Worm (Caenorhabditis elegans) whole organism, young adult: ENCODE data around the gene C53A5.9.

Experiments used
- B0035.1 ChIP-seq: sonication (generic microtip); optimal IDR thresholded peaks from 2 replicates; lab custom pipeline; 2016; ENCODE audit warnings: missing genetic modification characterization, mild to moderate bottlenecking, missing compliant biosample characterization, missing genotype, missing genetic modification reagents
- F37B4.10 ChIP-seq: fragments of 200-800 bp; sonication (Bioruptor generic); IDR thresholded peaks from 2 replicates; pipeline ENCODE4 v1.3.6; 2022; ENCODE audit warnings: missing genetic modification characterization, missing compliant biosample characterization
- F57C9.4 ChIP-seq: sonication (generic microtip); optimal IDR thresholded peaks from 2 replicates; lab custom pipeline; 2017; ENCODE audit warnings: mild to moderate bottlenecking, missing genetic modification characterization, missing compliant biosample characterization
- K11D2.4 ChIP-seq: fragments of 200-800 bp; sonication (Bioruptor generic); IDR thresholded peaks from 2 replicates; pipeline ENCODE4 v1.3.6; 2022; ENCODE audit warnings: missing genetic modification reagents, missing genetic modification characterization, missing compliant biosample characterization
- Y56A3A.18 ChIP-seq: fragments of 200-800 bp; sonication (Bioruptor generic); IDR thresholded peaks from 2 replicates; pipeline ENCODE4 v1.3.6; 2022; ENCODE audit warnings: missing genetic modification reagents, missing genetic modification characterization, missing compliant biosample characterization
- Y95B8A.8 ChIP-seq: fragments of 200-800 bp; sonication (Bioruptor generic); IDR thresholded peaks from 2 replicates; pipeline ENCODE4 v1.3.6; 2022; ENCODE audit warnings: missing genetic modification reagents, missing genetic modification characterization, missing compliant biosample characterization
- ama-1 ChIP-seq, 3 experiments: fragments of 150-350 bp in 1 of 3; sonication (generic microtip) in 2 of 3; optimal IDR thresholded peaks; 2 replicates each; lab custom pipeline; 2014 to 2018; ENCODE audit warnings: missing biosample characterization in 2 of 3, missing genetic modification characterization in 2 of 3, missing genetic modification reagents in 2 of 3
- attf-3 ChIP-seq: fragments of 200-800 bp; sonication (Bioruptor generic); conservative IDR thresholded peaks from 2 replicates; pipeline ENCODE4 v1.3.6; 2022; ENCODE audit warnings: missing genetic modification reagents, missing genetic modification characterization, missing compliant biosample characterization
- cebp-1 ChIP-seq, 2 experiments: fragments of 200-800 bp in 1 of 2; sonication (Bioruptor generic) in 1 of 2; sonication (generic microtip) in 1 of 2; IDR thresholded peaks in 1 of 2; optimal IDR thresholded peaks in 1 of 2; 2 replicates each; pipeline versions ENCODE4 v1.3.6 to Lab custom; 2017 to 2022; ENCODE audit warnings: missing compliant biosample characterization in 2 of 2, missing genetic modification characterization in 2 of 2, mild to moderate bottlenecking in 1 of 2, missing genetic modification reagents in 1 of 2, moderate library complexity in 1 of 2
- ceh-27 ChIP-seq: fragments of 200-800 bp; sonication (Bioruptor generic); optimal IDR thresholded peaks from 2 replicates; lab custom pipeline; 2018; ENCODE audit warnings: mild to moderate bottlenecking, missing genetic modification characterization, moderate library complexity, missing compliant biosample characterization
- chd-7 ChIP-seq: sonication (generic microtip); optimal IDR thresholded peaks from 2 replicates; lab custom pipeline; 2016; ENCODE audit warnings: mild to moderate bottlenecking, missing genetic modification characterization, moderate library complexity, missing compliant biosample characterization
- efl-1 ChIP-seq: fragments of 150-350 bp; optimal IDR thresholded peaks from 2 replicates; lab custom pipeline; 2014; ENCODE audit warnings: missing biosample characterization, missing genetic modification reagents, missing genetic modification characterization
- ets-4 ChIP-seq: fragments of 200-800 bp; sonication (Bioruptor generic); optimal IDR thresholded peaks from 2 replicates; lab custom pipeline; 2018; ENCODE audit warnings: mild to moderate bottlenecking, missing genetic modification characterization, missing compliant biosample characterization
- him-1 ChIP-seq: sonication (generic microtip); optimal IDR thresholded peaks from 2 replicates; lab custom pipeline; 2016; ENCODE audit warnings: missing genotype, missing genetic modification reagents, missing genetic modification characterization, missing compliant biosample characterization
- lin-40 ChIP-seq: sonication (generic microtip); optimal IDR thresholded peaks from 2 replicates; lab custom pipeline; 2016; ENCODE audit warnings: missing genetic modification characterization, mild to moderate bottlenecking, missing compliant biosample characterization, missing genotype, missing genetic modification reagents
- lsy-27 ChIP-seq: sonication (generic microtip); optimal IDR thresholded peaks from 2 replicates; lab custom pipeline; 2017; ENCODE audit warnings: missing genetic modification characterization, mild to moderate bottlenecking, missing compliant biosample characterization, antibody characterized with exemption, missing genotype, borderline replicate concordance; ENCODE audit not compliant: insufficient read depth
- madf-6 ChIP-seq: fragments of 200-800 bp; sonication (Bioruptor generic); IDR thresholded peaks from 2 replicates; pipeline ENCODE4 v1.3.6; 2022; ENCODE audit warnings: missing genetic modification reagents, missing genetic modification characterization, missing compliant biosample characterization
- nfya-1 ChIP-seq: sonication (generic microtip); optimal IDR thresholded peaks from 2 replicates; lab custom pipeline; 2017; ENCODE audit warnings: antibody characterized with exemption, missing compliant biosample characterization, missing genetic modification characterization, borderline replicate concordance; ENCODE audit not compliant: insufficient read depth
- nhr-27 ChIP-seq: fragments of 200-800 bp; sonication (Bioruptor generic); optimal IDR thresholded peaks from 2 replicates; lab custom pipeline; 2018; ENCODE audit warnings: mild to moderate bottlenecking, missing genetic modification characterization, moderate library complexity, missing compliant biosample characterization
- repo-1 ChIP-seq: sonication (generic microtip); optimal IDR thresholded peaks from 2 replicates; lab custom pipeline; 2017; ENCODE audit warnings: mild to moderate bottlenecking, missing genetic modification characterization, missing compliant biosample characterization
- rpc-1 ChIP-seq, 2 experiments: fragments of 150-350 bp in 1 of 2; sonication (generic microtip) in 1 of 2; optimal IDR thresholded peaks; 2 replicates each; lab custom pipeline; 2014 to 2018; ENCODE audit warnings: missing biosample characterization in 1 of 2, missing genetic modification characterization in 1 of 2, missing genetic modification reagents in 1 of 2, missing genotype in 1 of 2
- snpc-1.3 ChIP-seq: sonication (generic microtip); optimal IDR thresholded peaks from 2 replicates; lab custom pipeline; 2017; ENCODE audit warnings: missing genetic modification characterization, mild to moderate bottlenecking, missing compliant biosample characterization, antibody characterized with exemption, moderate library complexity, missing genotype, missing genetic modification reagents; ENCODE audit not compliant: insufficient read depth
- tbp1 ChIP-seq: fragments of 200-800 bp; sonication (Bioruptor generic); optimal IDR thresholded peaks from 2 replicates; lab custom pipeline; 2018; ENCODE audit warnings: mild to moderate bottlenecking, missing genetic modification characterization, missing compliant biosample characterization
- tbx-9 ChIP-seq: sonication (generic microtip); optimal IDR thresholded peaks from 2 replicates; lab custom pipeline; 2016; ENCODE audit warnings: borderline replicate concordance, missing genetic modification characterization, inconsistent platforms, missing compliant biosample characterization
- unc-130 ChIP-seq: sonication (generic microtip); optimal IDR thresholded peaks from 2 replicates; lab custom pipeline; 2016; ENCODE audit warnings: missing genetic modification reagents, missing genetic modification characterization, missing compliant biosample characterization
- unc-62 ChIP-seq: fragments of 150-350 bp; optimal IDR thresholded peaks from 2 replicates; lab custom pipeline; 2014; ENCODE audit warnings: missing biosample characterization, missing genetic modification reagents, missing genetic modification characterization
- ztf-18 ChIP-seq: sonication (generic microtip); optimal IDR thresholded peaks from 2 replicates; lab custom pipeline; 2016; ENCODE audit warnings: missing genotype, mild to moderate bottlenecking, missing genetic modification characterization, missing compliant biosample characterization
- ztf-22 ChIP-seq: fragments of 200-800 bp; sonication (Bioruptor generic); optimal IDR thresholded peaks from 2 replicates; lab custom pipeline; 2018; ENCODE audit warnings: mild to moderate bottlenecking, missing genetic modification characterization, moderate library complexity, missing compliant biosample characterization
- ztf-25 ChIP-seq: fragments of 200-800 bp; sonication (Bioruptor generic); IDR thresholded peaks from 2 replicates; pipeline ENCODE4 v1.3.6; 2022; ENCODE audit warnings: missing genetic modification reagents, missing genetic modification characterization, missing compliant biosample characterization
- ztf-26 ChIP-seq: sonication (generic microtip); optimal IDR thresholded peaks from 2 replicates; lab custom pipeline; 2017; ENCODE audit warnings: missing genetic modification characterization, missing compliant biosample characterization
- ztf-28 ChIP-seq: fragments of 200-800 bp; sonication (Bioruptor generic); IDR thresholded peaks from 2 replicates; pipeline ENCODE4 v1.3.6; 2022; ENCODE audit warnings: missing genetic modification reagents, missing genetic modification characterization, missing compliant biosample characterization
- ztf-3 ChIP-seq: fragments of 200-800 bp; sonication (Bioruptor generic); optimal IDR thresholded peaks from 2 replicates; lab custom pipeline; 2018; ENCODE audit warnings: mild to moderate bottlenecking, missing genetic modification characterization, missing compliant biosample characterization

The C53A5.9 gene

ce11 chrV:14523788-14524582 is 34.7 kb downstream of the C53A5.9 start, which contains the start of gene ril-1 (continued):
- TF ChIP-seq lsy-27 (tag; lab: Kevin White, UChicago): no peak
- TF ChIP-seq F57C9.4 (tag; lab: Kevin White, UChicago): no peak
- no peak for TF ChIP-seq B0035.1 (tag; lab: Kevin White, UChicago)
- no peak for TF ChIP-seq ztf-26
- TF ChIP-seq madf-6: 0 out of 2 replicates have a peak, but pooled peaks have one; percentile 7
- no peak for TF ChIP-seq Y95B8A.8 (GFP tag; lab: Robert Waterston, UW)
- TF ChIP-seq cebp-1 (GFP tag; IDR thresholded peaks at IDR 0.05; lab: Robert Waterston, UW): no peak
- peak; percentile 13 for TF ChIP-seq cebp-1 (tag; optimal IDR thresholded peaks at IDR 0.05; lab: Kevin White, UChicago)
- TF ChIP-seq efl-1 (GFP tag; lab: Kevin White, UChicago): no peak

ce11 chrV:14523105-14523504 is 35.6 kb downstream of the C53A5.9 start, which contains the start of gene C53A5.2:
Gene C53A5.2, minus strand, starts transcription at chrV:14523205.
- TF ChIP-seq Y56A3A.18 (GFP tag; lab: Robert Waterston, UW): 0 out of 2 replicates have a peak, but pooled peaks have one; percentile 33
- TF ChIP-seq chd-7: no peak

ce11 chrV:14522514-14522913 is 36.1 kb downstream of the C53A5.9 start, which contains the start of gene C53A5.16:
Gene C53A5.16, minus strand, starts transcription at chrV:14522614.
- TF ChIP-seq him-1 (tag; lab: Kevin White, UChicago): no peak
- no peak for TF ChIP-seq tbx-9
- no peak for TF ChIP-seq ztf-28 (GFP tag; lab: Robert Waterston, UW)
- TF ChIP-seq ztf-25: no peak
- TF ChIP-seq F57C9.4 (tag; lab: Kevin White, UChicago): no peak

- TF ChIP-seq snpc-1.3 (no peak), repo-1 (tag; lab: Kevin White, UChicago) (no peak), nfya-1 (tag; lab: Kevin White, UChicago) (no peak), unc-62 (GFP tag; lab: Kevin White, UChicago) (no peak)
- TF ChIP-seq, all 124 proteins: peak for 0
These were observed 37.7 kb downstream of the C53A5.9 start, which contains the start of gene C53A5.17 for ce11 chrV:14521000-14521399. Gene C53A5.17, minus strand, starts transcription at chrV:14521100.

- TF ChIP-seq tbp1: no peak
- TF ChIP-seq attf-3 (GFP tag; lab: Robert Waterston, UW): no peak
- TF ChIP-seq unc-130: no peak
- no peak for TF ChIP-seq ets-4 (GFP tag; lab: Kevin White, UChicago)
- no peak for TF ChIP-seq K11D2.4 (GFP tag; lab: Robert Waterston, UW)
- no peak for TF ChIP-seq nhr-27 (tag; lab: Kevin White, UChicago)
- no peak for TF ChIP-seq ztf-3
- TF ChIP-seq F37B4.10 (GFP tag; lab: Robert Waterston, UW): no peak
- TF ChIP-seq ama-1 (optimal IDR thresholded peaks at IDR 0.05; lab: Kevin White, UChicago): no peak
- TF ChIP-seq ama-1 (GFP tag; optimal IDR thresholded peaks at IDR 0.05; lab: Kevin White, UChicago): no peak
- TF ChIP-seq rpc-1 (optimal IDR thresholded peaks at IDR 0.05; lab: Kevin White, UChicago): no peak
- no peak for TF ChIP-seq rpc-1 (tag; optimal IDR thresholded peaks at IDR 0.05; lab: Kevin White, UChicago)
- TF ChIP-seq lin-40 (tag; lab: Kevin White, UChicago): no peak
- no peak for TF ChIP-seq ceh-27 (GFP tag; lab: Kevin White, UChicago)
- no peak for TF ChIP-seq ztf-18 (tag; lab: Kevin White, UChicago)
- no peak for TF ChIP-seq ztf-22 (GFP tag; lab: Kevin White, UChicago)
These were observed 39.4 kb downstream of the C53A5.9 start, which contains the start of gene R02D5.8 for ce11 chrV:14519268-14519667. Gene R02D5.8, minus strand, starts transcription at chrV:14519368.
